Fruit fly (Drosophila melanogaster) Kc167 (cell line): ENCODE measurements around the gene CG12783.

Experiments
- Myc ChIP-seq: fragments of >200 bp; optimal IDR thresholded peaks from 2 replicates; lab custom pipeline; 2017; ENCODE audit warnings: missing external identifiers
- Sin3A ChIP-seq: fragments of >200 bp; optimal IDR thresholded peaks from 2 replicates; lab custom pipeline; 2018; ENCODE audit warnings: missing external identifiers
- h ChIP-seq: fragments of >200 bp; optimal IDR thresholded peaks from 3 replicates; lab custom pipeline; 2018; ENCODE audit warnings: missing external identifiers
- insv ChIP-seq: fragments of >200 bp; optimal IDR thresholded peaks from 3 replicates; lab custom pipeline; 2018; ENCODE audit warnings: missing external identifiers
- psq ChIP-seq: fragments of >200 bp; optimal IDR thresholded peaks from 2 replicates; lab custom pipeline; 2017; ENCODE audit warnings: missing external identifiers
- ttk ChIP-seq: sonication (Bioruptor generic); optimal IDR thresholded peaks from 2 replicates; lab custom pipeline; 2017; ENCODE audit warnings: missing external identifiers

CG12783 gene

DNA sequence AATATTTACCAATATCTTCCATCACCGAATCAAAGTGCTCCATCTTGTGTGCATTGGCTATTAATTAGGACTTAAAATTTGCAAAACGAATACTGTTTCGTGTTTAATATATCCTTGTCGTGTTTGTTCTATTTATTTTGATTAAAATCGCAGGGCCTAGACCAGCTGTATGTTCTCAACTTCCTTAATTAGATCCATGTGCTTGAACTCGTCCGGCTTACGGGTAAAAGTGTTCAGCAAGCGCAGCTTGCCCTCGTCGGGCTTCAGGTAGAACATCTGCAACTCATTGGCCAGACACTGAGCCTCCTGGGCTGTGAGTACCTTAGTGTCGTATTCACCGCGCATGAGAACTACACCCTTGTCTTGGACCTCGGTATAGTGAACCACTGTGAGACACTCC lies at the start of gene CG12783:
Gene CG12783, minus strand, starts transcription at position 101 of the 400 bp plus-strand sequence.
- TF ChIP-seq ttk (lab: Kevin White, UChicago) (no peak), Sin3A (lab: Kevin White, UChicago) (no peak), psq (lab: Kevin White, UChicago) (no peak), insv (lab: Kevin White, UChicago) (no peak), h (lab: Kevin White, UChicago) (no peak), Myc (no peak)

DNA sequence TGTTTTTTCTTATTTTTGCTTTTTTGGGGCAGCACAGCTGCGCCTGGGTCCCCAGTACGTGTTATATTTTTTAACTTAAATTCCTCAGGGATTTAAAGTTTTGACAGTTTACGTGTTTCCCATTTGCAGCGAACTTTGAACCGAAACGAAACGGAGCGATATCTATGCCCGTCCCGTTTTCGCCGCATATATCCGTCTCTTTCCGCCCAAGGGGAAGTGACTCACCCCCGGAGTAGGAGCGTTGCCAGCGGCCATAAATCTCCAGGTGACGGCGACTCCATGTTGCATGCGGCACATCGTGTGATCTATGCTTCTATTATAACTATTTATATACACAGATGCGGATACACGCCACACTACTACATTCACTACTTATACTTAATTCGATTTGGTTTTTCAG lies 48.5 kb upstream of the CG12783 start:
- TF ChIP-seq h (lab: Kevin White, UChicago): no peak
- TF ChIP-seq insv (lab: Kevin White, UChicago): no peak
- TF ChIP-seq psq (lab: Kevin White, UChicago): no peak
- TF ChIP-seq Sin3A (lab: Kevin White, UChicago): no peak
- no peak for TF ChIP-seq ttk (lab: Kevin White, UChicago)
- no peak for TF ChIP-seq Myc

DNA sequence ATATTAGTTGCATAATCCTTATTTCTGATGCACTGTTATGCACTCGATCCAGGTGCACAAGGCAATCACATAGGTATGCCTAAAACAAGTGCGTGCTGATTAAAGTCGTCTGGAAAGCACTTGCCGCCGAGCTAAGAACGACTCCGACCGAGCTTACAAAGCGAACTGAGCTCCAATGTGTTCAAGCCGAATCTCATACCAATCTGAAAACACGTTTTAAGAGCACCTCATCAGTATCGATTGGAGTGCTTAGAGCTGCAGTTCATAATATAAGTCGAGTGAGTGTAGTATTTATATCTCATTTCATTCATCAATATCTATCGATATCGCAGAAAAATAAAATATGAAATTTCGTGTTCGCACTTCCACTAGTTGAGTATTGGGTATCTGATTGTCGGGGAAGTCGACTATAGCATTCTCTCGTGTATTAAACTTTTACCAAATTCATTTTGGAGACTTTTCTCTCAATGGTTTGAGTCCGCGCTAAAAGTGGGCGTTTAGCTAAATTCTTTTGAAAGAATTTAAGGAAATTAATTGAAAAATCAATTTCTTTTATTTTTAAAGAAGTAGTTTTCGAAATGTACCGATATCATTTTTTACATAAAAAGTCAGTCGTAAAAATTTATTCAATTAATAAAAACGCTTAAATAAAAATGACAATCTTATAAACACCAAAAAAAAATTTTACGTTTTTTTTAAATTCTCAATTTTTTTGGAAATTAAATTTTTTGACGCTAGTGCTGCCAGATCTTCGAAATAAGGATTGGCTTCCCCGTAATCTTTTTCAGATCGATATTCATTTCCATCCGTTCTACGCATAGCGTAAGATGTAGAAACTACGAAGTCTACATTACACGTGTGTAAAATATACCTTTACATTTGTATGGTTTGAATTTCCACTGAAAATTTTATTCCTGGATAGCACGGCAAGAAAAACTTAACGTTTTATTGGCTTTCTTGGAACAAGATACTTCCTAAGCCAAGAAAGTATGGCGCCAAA lies 42.6 kb upstream of the CG12783 start, which contains the start of gene modSP:
Gene modSP, minus strand, starts transcription at position 169 of the 1,000 bp plus-strand sequence.
- no peak for TF ChIP-seq Sin3A (lab: Kevin White, UChicago)
- TF ChIP-seq h (lab: Kevin White, UChicago): no peak
- no peak for TF ChIP-seq Myc
- no peak for TF ChIP-seq ttk (lab: Kevin White, UChicago)
- TF ChIP-seq insv (lab: Kevin White, UChicago): no peak
- no peak for TF ChIP-seq psq (lab: Kevin White, UChicago)

DNA sequence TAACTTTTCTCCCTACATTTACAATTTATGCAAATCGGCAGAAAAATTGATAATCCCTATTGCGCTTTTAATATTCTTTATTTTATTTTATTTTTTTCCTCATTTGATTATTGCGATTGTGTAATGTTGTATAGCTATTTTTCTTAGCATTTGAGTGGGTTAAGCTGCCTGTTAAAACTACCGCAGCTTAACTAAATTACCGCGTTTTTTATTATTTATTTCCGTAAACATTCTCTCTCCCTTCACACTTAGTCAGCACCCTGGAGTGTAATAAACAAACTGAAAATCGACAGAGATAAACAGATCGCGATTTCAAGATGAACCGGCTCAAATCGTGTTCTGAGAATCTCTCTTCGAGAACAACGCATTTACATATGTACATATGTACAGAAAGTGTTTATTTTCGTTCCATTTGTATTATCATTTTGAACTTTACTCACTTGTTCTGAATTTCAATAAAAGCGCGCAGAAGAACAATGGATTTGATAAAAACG lies 41.8 kb upstream of the CG12783 start:
- no peak for TF ChIP-seq ttk (lab: Kevin White, UChicago)
- TF ChIP-seq Sin3A (lab: Kevin White, UChicago): no peak
- TF ChIP-seq Myc: no peak
- TF ChIP-seq psq (lab: Kevin White, UChicago): no peak
- no peak for TF ChIP-seq h (lab: Kevin White, UChicago)
- no peak for TF ChIP-seq insv (lab: Kevin White, UChicago)

DNA sequence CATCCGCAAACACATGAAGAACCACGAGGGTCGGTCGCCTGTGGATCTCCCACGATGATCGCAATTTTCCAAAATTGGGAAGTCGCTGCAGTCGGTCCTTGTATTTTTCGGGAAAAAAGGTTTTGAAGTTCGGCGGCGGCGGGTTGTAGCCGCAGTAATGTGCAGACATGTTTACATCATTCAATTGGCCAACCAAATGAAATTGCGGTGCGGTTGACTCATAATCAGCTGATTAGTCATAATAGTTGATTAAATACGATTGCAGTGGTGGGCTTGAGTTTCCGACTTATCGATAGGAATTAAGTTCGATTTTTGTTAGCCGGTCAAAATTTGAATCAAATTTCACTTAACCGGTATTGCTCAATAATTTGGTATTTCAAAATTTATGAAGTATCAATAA lies 38.9 kb upstream of the CG12783 start, which contains the start of gene CG14907:
Gene CG14907, minus strand, starts transcription at position 229 of the 400 bp plus-strand sequence.
- no peak for TF ChIP-seq h (lab: Kevin White, UChicago)
- TF ChIP-seq ttk (lab: Kevin White, UChicago): no peak
- TF ChIP-seq Sin3A (lab: Kevin White, UChicago): no peak
- TF ChIP-seq insv (lab: Kevin White, UChicago): no peak
- no peak for TF ChIP-seq psq (lab: Kevin White, UChicago)
- TF ChIP-seq Myc: no peak

DNA sequence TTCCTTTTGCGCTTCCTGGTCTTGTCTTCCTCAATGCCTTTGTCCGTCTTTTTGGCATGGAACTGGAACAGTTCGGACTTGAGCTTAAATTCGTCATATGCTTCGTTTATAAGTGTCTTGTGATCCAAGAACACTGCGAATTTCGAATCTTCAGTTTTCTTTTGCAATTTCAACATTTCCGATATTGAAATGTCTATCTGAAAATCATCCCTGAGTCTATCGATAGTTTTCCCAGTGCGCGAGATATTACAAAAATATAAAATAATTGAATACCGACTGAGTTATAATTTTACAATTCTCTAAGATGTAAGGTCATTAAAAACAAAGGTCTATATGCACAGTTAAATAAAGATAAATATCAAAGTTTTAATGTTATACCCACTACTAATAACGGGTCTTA lies 37.8 kb upstream of the CG12783 start, which contains the start of gene Mettl4:
Gene Mettl4, minus strand, starts transcription at position 208 of the 400 bp plus-strand sequence.
- no peak for TF ChIP-seq Myc
- TF ChIP-seq ttk (lab: Kevin White, UChicago): no peak
- TF ChIP-seq h (lab: Kevin White, UChicago): no peak
- no peak for TF ChIP-seq psq (lab: Kevin White, UChicago)
- no peak for TF ChIP-seq Sin3A (lab: Kevin White, UChicago)
- no peak for TF ChIP-seq insv (lab: Kevin White, UChicago)

DNA sequence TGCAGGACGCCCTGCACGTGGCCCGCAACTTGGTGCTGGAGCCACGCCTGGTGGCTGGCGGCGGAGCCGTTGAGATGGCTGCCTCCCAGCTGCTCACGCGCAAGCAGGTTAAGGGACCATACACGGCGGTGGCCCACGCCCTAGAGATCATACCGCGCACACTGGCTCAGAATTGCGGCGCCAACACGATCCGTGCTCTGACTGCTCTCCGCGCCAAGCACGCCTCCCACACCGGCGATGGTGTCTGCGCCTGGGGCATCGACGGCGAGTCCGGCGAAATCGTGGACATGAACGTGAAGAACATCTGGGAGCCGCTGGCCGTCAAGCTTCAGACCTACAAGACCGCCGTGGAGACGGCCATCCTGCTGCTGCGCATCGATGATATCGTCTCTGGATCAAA lies 36.1 kb upstream of the CG12783 start:
- TF ChIP-seq Sin3A (lab: Kevin White, UChicago): no peak
- no peak for TF ChIP-seq Myc
- no peak for TF ChIP-seq insv (lab: Kevin White, UChicago)
- no peak for TF ChIP-seq psq (lab: Kevin White, UChicago)
- no peak for TF ChIP-seq h (lab: Kevin White, UChicago)
- no peak for TF ChIP-seq ttk (lab: Kevin White, UChicago)

DNA sequence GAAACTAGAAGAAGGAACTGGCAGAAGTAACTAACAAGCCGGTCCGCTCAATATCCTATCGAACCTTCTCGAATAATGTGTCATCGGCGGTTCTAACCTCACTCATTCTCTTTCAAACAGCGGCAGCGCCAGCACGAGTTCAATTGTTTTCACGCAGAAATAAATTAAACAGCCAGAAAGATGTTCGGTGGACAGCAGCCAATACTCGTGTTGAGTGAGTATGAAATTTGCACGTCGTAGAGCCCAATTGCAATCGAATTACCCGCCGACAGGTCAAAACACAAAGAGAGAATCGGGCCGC lies 34.5 kb upstream of the CG12783 start:
- no peak for TF ChIP-seq h (lab: Kevin White, UChicago)

DNA sequence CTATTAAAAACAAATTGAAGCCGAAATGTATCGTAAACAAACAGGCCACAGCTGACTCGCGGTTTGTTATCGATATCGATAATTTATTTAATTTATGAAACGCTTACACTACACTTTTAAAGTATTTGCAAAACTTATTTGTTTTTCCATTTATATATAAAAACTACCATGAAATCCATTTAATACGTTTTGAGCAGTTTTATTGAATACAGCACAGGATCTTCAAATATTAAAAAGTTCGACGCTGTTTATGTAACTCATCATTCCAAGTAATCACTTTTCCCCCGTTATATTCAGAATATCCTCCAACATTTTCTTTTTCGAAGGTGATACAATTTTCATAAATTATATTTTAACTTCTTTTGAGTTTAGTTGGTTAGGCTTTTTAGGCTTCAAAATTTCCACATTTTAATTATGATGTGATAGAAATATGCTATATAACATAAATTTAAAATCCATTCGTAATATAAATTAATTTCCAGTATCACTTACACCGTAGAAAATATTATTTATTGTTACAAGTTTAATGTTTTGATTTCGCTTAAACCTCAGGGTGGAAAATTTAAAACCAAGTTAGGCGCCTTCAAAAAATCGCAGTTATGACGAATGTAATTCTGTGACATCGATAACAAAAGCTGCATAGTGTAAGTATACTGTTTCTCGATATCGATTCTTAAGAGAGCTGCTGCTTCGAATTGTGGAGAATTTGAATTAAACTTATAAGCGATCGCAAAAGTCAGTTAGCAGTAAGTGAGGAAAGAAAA lies 33.9 kb upstream of the CG12783 start, which contains the start of the genes CG10324 and CCT3:
Gene CG10324, minus strand, starts transcription at position 53 of the 764 bp plus-strand sequence.
Gene CCT3, plus strand, starts transcription at position 654 of the 764 bp plus-strand sequence.
- TF ChIP-seq psq (lab: Kevin White, UChicago) (no peak), h (lab: Kevin White, UChicago) (no peak), ttk (lab: Kevin White, UChicago) (no peak), insv (lab: Kevin White, UChicago) (no peak), Sin3A (lab: Kevin White, UChicago) (no peak), Myc (no peak)

DNA sequence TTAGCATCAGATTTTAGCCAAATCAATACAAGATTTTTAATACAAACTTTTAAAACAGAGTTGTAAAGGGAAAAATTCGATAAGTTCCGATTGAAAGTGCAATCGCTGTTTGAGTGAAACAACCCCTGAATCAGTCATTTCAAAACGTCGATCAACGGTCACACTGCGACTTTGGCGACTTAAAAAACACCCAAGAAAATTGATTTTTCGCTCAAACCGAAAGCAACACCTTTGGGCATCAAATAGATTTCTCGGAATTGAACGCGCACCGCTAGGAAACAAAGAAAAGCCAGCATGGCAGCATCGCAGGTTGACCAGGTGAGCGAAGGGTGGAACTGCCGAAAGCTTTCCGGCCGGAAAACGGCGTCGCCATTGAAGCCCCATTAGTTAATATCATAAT lies 30.4 kb upstream of the CG12783 start, which contains the start of gene Arl6IP1:
Gene Arl6IP1, plus strand, starts transcription at position 15 of the 400 bp plus-strand sequence.
- no peak for TF ChIP-seq h (lab: Kevin White, UChicago)
- TF ChIP-seq ttk (lab: Kevin White, UChicago): no peak
- TF ChIP-seq Myc: no peak
- TF ChIP-seq psq (lab: Kevin White, UChicago): no peak
- TF ChIP-seq insv (lab: Kevin White, UChicago): no peak
- no peak for TF ChIP-seq Sin3A (lab: Kevin White, UChicago)

DNA sequence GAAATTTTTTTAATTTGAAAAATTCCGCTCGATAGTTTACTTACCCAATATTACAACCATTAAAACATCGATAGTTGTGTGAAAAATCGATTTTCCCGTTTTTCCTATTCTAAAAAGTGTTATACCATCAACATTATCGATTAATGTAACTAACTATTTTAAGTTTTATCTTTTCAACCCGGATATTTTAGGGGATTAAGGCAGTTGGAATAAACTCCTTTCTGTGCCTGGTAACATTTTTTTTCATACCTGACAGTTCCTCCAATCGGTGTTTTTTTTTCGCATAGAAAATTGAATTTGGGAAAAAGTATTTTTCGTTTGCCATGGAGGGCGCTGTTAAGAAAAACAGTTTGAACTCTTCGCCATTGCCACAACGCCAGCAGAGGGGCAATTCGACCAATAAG lies 26.8 kb upstream of the CG12783 start, which contains the start of gene nonA-l:
Gene nonA-l, plus strand, starts transcription at position 201 of the 404 bp plus-strand sequence.
- TF ChIP-seq psq (lab: Kevin White, UChicago) (no peak), ttk (lab: Kevin White, UChicago) (no peak), insv (lab: Kevin White, UChicago) (no peak)
